Worm (Caenorhabditis elegans) whole organism, midembryonic: ENCODE measurements around the gene nduf-11.
A peak's percentile ranks its signal among the peaks of the same experiment; 100 is the strongest.

Experiments used
- T22C8.4 ChIP-seq: fragments of 200-800 bp; sonication (Bioruptor generic); IDR thresholded peaks from 2 replicates; pipeline ENCODE4 v1.3.6; 2022; ENCODE audit warnings: missing genetic modification characterization, missing compliant biosample characterization
- cog-1 ChIP-seq: sonication (generic microtip); optimal IDR thresholded peaks from 2 replicates; lab custom pipeline; 2016; ENCODE audit warnings: missing genetic modification characterization, missing compliant biosample characterization
- flt-1 ChIP-seq: fragments of 200-800 bp; sonication (Bioruptor generic); IDR thresholded peaks from 2 replicates; pipeline ENCODE4 v1.3.6; 2022; ENCODE audit warnings: missing genetic modification characterization, missing compliant biosample characterization
- klf-2 ChIP-seq: fragments of 200-800 bp; sonication (Bioruptor generic); conservative IDR thresholded peaks from 2 replicates; pipeline ENCODE4 v1.3.6; 2022; ENCODE audit warnings: missing genetic modification reagents, missing genetic modification characterization, missing compliant biosample characterization
- med-1 ChIP-seq: sonication (generic microtip); optimal IDR thresholded peaks from 2 replicates; lab custom pipeline; 2017; ENCODE audit warnings: missing genetic modification characterization, mild to moderate bottlenecking, missing compliant biosample characterization, antibody characterized with exemption, missing genetic modification reagents; ENCODE audit not compliant: insufficient read depth
- ref-1 ChIP-seq: fragments of 200-800 bp; sonication (Bioruptor generic); conservative IDR thresholded peaks from 2 replicates; pipeline ENCODE4 v1.3.6; 2022; ENCODE audit warnings: missing genetic modification reagents, missing genetic modification characterization, missing compliant biosample characterization
- tab-1 ChIP-seq: fragments of 200-800 bp; sonication (Bioruptor generic); IDR thresholded peaks from 2 replicates; pipeline ENCODE4 v1.3.6; 2022; ENCODE audit warnings: missing genetic modification characterization, missing compliant biosample characterization
- ztf-23 ChIP-seq: fragments of 200-800 bp; sonication (Bioruptor generic); IDR thresholded peaks from 2 replicates; pipeline ENCODE4 v1.3.6; 2022; ENCODE audit warnings: missing genetic modification reagents, missing genetic modification characterization, missing compliant biosample characterization
- ztf-29 ChIP-seq: fragments of 200-800 bp; sonication (Bioruptor generic); IDR thresholded peaks from 2 replicates; pipeline ENCODE4 v1.3.6; 2022; ENCODE audit warnings: missing genetic modification reagents, missing genetic modification characterization, missing compliant biosample characterization

nduf-11 gene

DNA sequence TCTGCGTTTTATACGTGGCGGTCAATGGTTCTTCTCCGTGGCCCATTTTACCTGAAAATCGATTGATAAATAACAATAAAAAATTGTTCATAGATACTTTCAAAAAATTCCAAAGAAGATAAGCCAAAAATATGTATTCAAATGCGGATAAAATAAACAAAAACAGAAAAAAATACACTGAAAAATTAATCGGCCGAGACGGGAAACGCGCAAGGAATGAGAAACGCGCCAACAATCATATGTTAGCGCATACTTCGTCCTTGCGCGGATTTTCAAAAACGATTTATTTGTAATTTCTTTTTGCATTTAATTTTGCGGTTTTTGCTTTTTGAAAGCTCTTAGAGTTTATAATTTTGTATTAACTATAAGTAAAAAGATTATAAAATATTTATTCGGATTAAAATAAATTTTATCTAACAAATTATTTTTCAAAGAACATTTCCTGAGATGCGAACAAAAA is at the start of gene nduf-11:
TSS of gene nduf-11 (minus strand) at position 51 of the 460 bp plus-strand sequence.
- TF ChIP-seq klf-2, result no peak
- TF ChIP-seq flt-1 (GFP tag; lab: Robert Waterston, UW), result peak; percentile 84
- TF ChIP-seq med-1 (GFP tag; lab: Kevin White, UChicago), result peak; percentile 6
- peak; percentile 68; the same call in 1 of the 2 replicates for TF ChIP-seq ztf-23 (GFP tag; lab: Robert Waterston, UW)
- no peak; the same call in 1 of the 2 replicates for TF ChIP-seq tab-1 (GFP tag; lab: Robert Waterston, UW)
- TF ChIP-seq cog-1 (tag; lab: Kevin White, UChicago), result peak; percentile 70
- TF ChIP-seq ztf-29 (GFP tag; lab: Robert Waterston, UW), result no peak
- no peak for TF ChIP-seq ref-1 (GFP tag; lab: Robert Waterston, UW)
- no peak for TF ChIP-seq T22C8.4

DNA sequence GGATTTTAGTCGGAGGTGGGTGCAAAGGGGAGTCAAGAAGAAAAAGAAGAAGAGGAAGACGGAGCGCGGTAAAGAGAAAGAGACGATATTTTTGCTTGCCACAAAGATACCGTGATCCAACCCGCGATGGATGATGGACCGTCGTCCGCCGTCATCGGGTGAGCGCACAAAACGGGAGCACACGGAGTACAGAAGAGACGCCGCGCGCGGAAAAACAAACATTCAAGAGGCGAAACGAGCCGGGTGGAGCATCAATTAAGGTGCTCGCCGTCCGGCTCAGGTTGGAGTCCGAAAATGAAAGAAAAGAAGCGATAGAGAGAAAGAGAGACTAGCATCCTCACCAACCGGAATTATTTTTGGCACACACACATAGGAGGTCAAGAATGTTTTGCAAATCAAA is 48.4 kb upstream of the nduf-11 start:
- TF ChIP-seq med-1 (GFP tag; lab: Kevin White, UChicago) (no peak), klf-2 (no peak), tab-1 (GFP tag; lab: Robert Waterston, UW) (no peak), cog-1 (tag; lab: Kevin White, UChicago) (no peak), T22C8.4 (no peak), ref-1 (GFP tag; lab: Robert Waterston, UW) (no peak), ztf-23 (GFP tag; lab: Robert Waterston, UW) (no peak), flt-1 (GFP tag; lab: Robert Waterston, UW) (no peak), ztf-29 (GFP tag; lab: Robert Waterston, UW) (no peak)

DNA sequence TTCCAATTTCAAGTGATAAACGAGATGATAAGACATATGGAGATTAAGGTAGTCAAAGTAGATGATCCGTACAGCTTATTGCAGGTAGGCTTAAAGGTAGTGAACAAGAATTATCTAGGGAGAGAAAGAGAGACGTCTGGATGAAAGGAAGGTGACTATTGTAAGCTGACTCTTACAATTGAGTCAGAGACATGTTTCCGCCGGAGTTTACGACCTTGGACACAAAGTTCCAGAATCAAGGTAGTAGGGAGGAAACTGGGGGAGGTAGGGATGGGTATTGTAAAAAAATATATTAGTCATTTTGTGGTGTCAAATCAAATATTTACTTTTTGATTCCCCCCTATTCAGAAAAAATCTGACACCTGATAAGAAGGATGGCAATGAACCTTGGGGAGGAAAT is 47.0 kb upstream of the nduf-11 start:
- TF ChIP-seq ztf-29 (GFP tag; lab: Robert Waterston, UW), result no peak
- TF ChIP-seq ztf-23 (GFP tag; lab: Robert Waterston, UW), result no peak
- TF ChIP-seq klf-2, result no peak
- no peak for TF ChIP-seq T22C8.4
- no peak for TF ChIP-seq med-1 (GFP tag; lab: Kevin White, UChicago)
- TF ChIP-seq ref-1 (GFP tag; lab: Robert Waterston, UW), result no peak
- TF ChIP-seq cog-1 (tag; lab: Kevin White, UChicago), result no peak
- no peak for TF ChIP-seq flt-1 (GFP tag; lab: Robert Waterston, UW)
- no peak for TF ChIP-seq tab-1 (GFP tag; lab: Robert Waterston, UW)

DNA sequence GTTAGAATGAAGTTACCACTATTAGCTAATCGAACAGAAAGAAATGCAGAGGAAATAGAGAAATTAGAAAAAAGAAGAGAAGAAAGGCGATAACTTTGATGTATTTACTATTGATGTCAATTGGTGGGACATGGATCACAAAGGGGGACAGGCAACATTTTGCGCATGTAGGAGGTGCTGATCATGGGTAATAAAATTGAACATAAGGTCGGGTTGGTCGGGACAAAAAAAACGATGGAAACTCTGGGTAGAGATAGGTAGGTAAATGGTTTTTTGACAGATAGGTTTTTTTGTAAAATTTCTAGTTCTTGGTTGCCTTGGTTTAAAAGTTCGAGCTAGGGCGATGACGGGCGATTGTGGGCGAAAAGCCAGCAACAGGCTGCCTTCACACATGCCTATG is 45.4 kb upstream of the nduf-11 start, which contains the start of gene shn-1:
TSS of gene shn-1 (minus strand) at position 101 of the 400 bp plus-strand sequence.
- no peak for TF ChIP-seq ztf-23 (GFP tag; lab: Robert Waterston, UW)
- TF ChIP-seq med-1 (GFP tag; lab: Kevin White, UChicago), result no peak
- no peak for TF ChIP-seq cog-1 (tag; lab: Kevin White, UChicago)
- TF ChIP-seq klf-2, result no peak
- TF ChIP-seq T22C8.4, result no peak
- TF ChIP-seq tab-1 (GFP tag; lab: Robert Waterston, UW), result no peak
- TF ChIP-seq ref-1 (GFP tag; lab: Robert Waterston, UW), result no peak
- no peak for TF ChIP-seq ztf-29 (GFP tag; lab: Robert Waterston, UW)
- no peak for TF ChIP-seq flt-1 (GFP tag; lab: Robert Waterston, UW)

DNA sequence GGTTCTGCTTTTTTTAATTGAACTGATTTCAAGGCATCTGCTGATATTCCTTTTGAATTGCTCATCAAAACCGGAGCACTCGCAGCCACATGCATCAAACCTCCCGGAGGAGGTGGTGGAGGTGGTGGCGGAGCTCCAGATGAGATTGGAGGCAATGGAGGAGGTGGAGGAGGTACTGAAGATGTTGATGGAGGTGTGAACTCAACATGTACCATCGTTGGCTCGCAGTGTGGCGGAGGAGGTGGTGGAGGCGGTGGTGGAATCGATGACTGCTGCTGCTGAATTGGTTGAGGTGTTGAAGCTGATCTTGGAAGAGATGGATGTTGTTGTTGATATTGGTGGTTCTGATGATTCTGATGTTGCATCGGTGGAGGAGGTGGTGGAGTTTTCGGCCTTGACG is 41.5 kb upstream of the nduf-11 start:
- TF ChIP-seq tab-1 (GFP tag; lab: Robert Waterston, UW) (0 out of 2 replicates have a peak, but pooled peaks have one; percentile 39), ztf-23 (GFP tag; lab: Robert Waterston, UW) (no peak)

DNA sequence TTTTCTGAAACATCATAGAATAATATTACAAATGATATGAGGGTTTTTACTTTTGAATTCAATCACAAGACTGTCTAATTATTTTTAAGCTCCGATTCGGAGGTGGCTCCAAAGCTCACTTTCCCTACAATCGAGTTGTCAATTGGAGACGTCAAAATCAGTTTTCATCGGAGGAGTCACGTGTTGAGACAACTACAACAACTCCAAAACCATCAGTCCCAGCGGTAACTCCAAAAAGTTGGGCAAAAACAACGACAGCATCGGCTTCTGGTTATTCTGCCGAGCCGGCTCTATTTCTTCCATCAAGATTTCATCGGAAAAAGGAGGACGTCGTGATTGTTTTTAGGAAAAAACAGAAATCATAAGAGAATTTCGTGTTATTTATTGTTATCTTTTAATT is 38.7 kb upstream of the nduf-11 start:
- no peak for TF ChIP-seq T22C8.4
- no peak for TF ChIP-seq cog-1 (tag; lab: Kevin White, UChicago)

DNA sequence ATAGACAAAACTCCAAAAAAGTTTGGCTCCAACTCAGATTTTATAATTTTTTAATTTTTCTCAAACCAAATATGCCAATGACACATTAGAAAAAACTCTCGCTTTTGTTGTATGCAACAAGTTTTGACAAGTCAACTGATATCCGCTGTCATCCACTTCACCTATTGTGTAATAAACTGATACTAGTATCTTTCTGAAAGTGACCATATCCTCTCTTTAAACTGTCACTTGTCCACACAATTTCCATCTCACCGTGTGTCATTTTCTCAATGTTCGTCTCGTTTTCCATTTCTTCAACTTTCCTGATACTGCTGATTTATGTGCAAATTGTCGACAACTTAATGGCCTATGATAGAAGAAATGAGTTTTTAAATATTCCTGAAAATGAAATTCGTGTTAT is 37.6 kb upstream of the nduf-11 start, which contains the start of the genes C33B4.5 and C33B4.4:
TSS of gene C33B4.5 (plus strand) at position 270 of the 400 bp plus-strand sequence.
TSS of gene C33B4.4 (minus strand) at position 385 of the 400 bp plus-strand sequence.
- TF ChIP-seq cog-1 (tag; lab: Kevin White, UChicago) (no peak), ref-1 (GFP tag; lab: Robert Waterston, UW) (no peak), ztf-29 (GFP tag; lab: Robert Waterston, UW) (no peak), tab-1 (GFP tag; lab: Robert Waterston, UW) (no peak), med-1 (GFP tag; lab: Kevin White, UChicago) (no peak), flt-1 (GFP tag; lab: Robert Waterston, UW) (no peak), T22C8.4 (no peak), ztf-23 (GFP tag; lab: Robert Waterston, UW) (no peak), klf-2 (no peak)

DNA sequence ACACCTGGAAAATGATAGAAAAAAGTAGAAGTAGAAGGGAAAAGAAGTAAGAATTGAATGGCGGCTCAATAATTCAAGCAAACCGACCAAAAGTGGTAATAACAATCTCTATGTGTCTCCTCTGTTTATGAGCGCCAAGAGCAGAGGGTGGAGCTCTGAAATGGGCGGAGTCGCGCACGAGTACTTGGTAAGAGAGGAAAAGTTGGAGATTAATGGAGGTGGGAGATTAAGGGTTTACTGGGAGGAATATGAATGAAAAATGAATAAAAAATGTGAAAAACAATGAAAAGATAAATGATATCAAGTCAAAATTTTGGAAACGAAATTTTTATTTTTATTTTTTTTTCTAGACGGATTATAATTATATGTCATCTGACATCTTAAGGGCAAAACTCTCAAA is 32.3 kb upstream of the nduf-11 start:
- TF ChIP-seq flt-1 (GFP tag; lab: Robert Waterston, UW), result no peak
- TF ChIP-seq med-1 (GFP tag; lab: Kevin White, UChicago), result no peak

DNA sequence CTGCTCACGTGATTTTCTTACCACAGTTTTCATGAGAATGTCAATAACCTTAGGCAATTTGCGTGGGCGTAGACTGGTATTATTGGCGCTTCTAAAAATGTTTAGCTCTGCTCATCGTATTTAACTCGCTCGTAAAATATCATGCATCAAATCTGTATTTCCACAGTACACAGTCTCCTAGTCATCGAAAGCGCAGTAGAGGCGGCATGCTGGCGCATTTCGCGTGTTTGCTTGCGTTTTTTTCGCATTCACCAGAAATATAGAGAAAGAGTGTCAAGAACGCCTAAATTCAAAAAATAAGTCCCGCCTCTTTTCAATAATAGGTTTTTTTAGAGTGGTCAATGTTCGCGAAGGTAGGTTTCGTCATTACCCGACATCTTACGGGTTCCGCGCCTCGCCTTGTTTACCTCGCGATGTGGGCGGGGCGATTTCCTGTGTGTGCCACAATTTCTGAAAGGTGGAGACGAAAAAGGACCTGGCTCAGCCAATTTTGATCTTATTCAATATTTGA is 31.2 kb upstream of the nduf-11 start:
- TF ChIP-seq flt-1 (GFP tag; lab: Robert Waterston, UW) (no peak), med-1 (GFP tag; lab: Kevin White, UChicago) (no peak), tab-1 (GFP tag; lab: Robert Waterston, UW) (no peak)

DNA sequence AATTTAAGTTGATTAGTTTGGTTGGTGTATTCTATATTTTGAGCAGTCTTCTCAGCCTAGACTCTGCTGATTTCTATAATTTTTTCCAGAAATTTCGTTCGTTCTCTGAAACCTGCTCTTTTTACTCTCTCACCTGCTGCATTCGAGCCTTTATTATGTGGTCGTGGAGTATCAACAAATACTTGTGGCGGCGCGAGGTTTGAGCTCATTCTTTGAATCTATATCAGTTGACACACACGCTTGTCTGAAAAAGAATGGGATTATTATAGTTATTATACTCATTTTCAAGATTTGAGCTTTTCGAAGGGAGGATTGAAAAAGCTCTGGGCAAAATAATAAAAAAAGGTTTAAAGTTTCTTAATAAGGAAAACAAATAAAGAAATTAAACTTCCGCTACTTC is 30.6 kb upstream of the nduf-11 start:
- TF ChIP-seq flt-1 (GFP tag; lab: Robert Waterston, UW), result no peak
- TF ChIP-seq T22C8.4, result no peak
- no peak for TF ChIP-seq ref-1 (GFP tag; lab: Robert Waterston, UW)
- no peak for TF ChIP-seq ztf-29 (GFP tag; lab: Robert Waterston, UW)
- TF ChIP-seq ztf-23 (GFP tag; lab: Robert Waterston, UW), result no peak
